Worm (Caenorhabditis elegans): ENCODE data around the gene T09B9.3.
"Not testable (repeated sequence)": the region's sequence is repeated elsewhere in the genome, so short reads cannot be mapped to it uniquely, and the experiment has no call there.

T09B9.3 gene

DNA sequence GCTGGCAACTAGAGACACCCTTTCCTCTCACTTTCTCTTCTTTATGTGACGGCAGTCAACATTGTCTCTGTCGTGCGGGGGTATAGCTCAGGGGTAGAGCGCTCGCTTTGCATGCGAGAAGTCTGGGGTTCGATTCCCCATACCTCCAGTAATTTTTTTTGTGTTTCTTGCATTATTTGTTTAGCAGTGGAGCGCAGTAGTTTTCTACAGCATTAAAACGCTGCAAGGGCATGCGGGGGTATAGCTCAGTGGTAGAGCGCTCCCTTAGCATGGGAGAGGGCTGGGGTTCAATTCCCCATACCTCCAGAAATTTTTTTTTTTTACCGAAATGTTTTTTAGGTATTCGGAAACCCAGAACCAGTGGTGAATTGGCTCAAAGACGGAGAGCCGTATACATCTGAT, 17.7 kb downstream of the T09B9.3 start (continued):
- TF ChIP-seq unc-39 (tag; optimal IDR thresholded peaks at IDR 0.05), result peak; percentile 81
- peak; percentile 96 for TF ChIP-seq nhr-111 (GFP tag; optimal IDR thresholded peaks at IDR 0.05)
- peak; percentile 71 for TF ChIP-seq jun-1 (tag; optimal IDR thresholded peaks at IDR 0.05)
- TF ChIP-seq nhr-77 (tag; optimal IDR thresholded peaks at IDR 0.05), result peak; percentile 42
- TF ChIP-seq madf-5 (GFP tag; IDR thresholded peaks at IDR 0.05), result peak; percentile 86 to 96
- peak; percentile 99 for TF ChIP-seq aha-1 (tag)
- peak; percentile 96 for TF ChIP-seq T26A8.4 (GFP tag; IDR thresholded peaks at IDR 0.05)
- peak; percentile 99 for TF ChIP-seq dmd-8 (GFP tag; IDR thresholded peaks at IDR 0.05)
- peak; percentile 94 for TF ChIP-seq spr-1 (tag; optimal IDR thresholded peaks at IDR 0.05)
- TF ChIP-seq nhr-102 (tag; optimal IDR thresholded peaks at IDR 0.05), result peak; percentile 92
- TF ChIP-seq ceh-32 (tag; optimal IDR thresholded peaks at IDR 0.05; ENCODE audit: poor library complexity), result peak; percentile 67
- TF ChIP-seq snpc-1.2 (GFP tag; IDR thresholded peaks at IDR 0.05), result peak; percentile 97
- peak; percentile 69 for TF ChIP-seq nhr-28 (tag; optimal IDR thresholded peaks at IDR 0.05)
- peak; percentile 86 for TF ChIP-seq F37D6.2 (tag; optimal IDR thresholded peaks at IDR 0.05)
- peak; percentile 90 for TF ChIP-seq Y48G9A.11 (GFP tag; IDR thresholded peaks at IDR 0.05)
- TF ChIP-seq lin-29 (GFP tag; IDR thresholded peaks at IDR 0.05), result peak; percentile 93
- TF ChIP-seq nhr-48 (tag; optimal IDR thresholded peaks at IDR 0.05), result peak; percentile 86
- peak; percentile 51 for TF ChIP-seq attf-4 (tag; optimal IDR thresholded peaks at IDR 0.05)
- peak; percentile 93 for TF ChIP-seq spr-3 (GFP tag; optimal IDR thresholded peaks at IDR 0.05)
- TF ChIP-seq Y5F2A.4 (GFP tag; optimal IDR thresholded peaks at IDR 0.05), result peak; percentile 93
- TF ChIP-seq Y75B8A.6 (GFP tag; IDR thresholded peaks at IDR 0.05), result peak; percentile 97
- peak; percentile 78 to 95 for TF ChIP-seq daf-16 (GFP tag; optimal IDR thresholded peaks at IDR 0.05)
- TF ChIP-seq daf-16 (tag; optimal IDR thresholded peaks at IDR 0.05), result peak; percentile 77
- TF ChIP-seq F49E8.2 (tag; optimal IDR thresholded peaks at IDR 0.05; ENCODE audit: borderline replicate concordance), result peak; percentile 92
- peak; percentile 78 for TF ChIP-seq nhr-11 (tag; optimal IDR thresholded peaks at IDR 0.05)
- TF ChIP-seq lim-7 (GFP tag; IDR thresholded peaks at IDR 0.05), result peak; percentile 99
- peak; percentile 84 for TF ChIP-seq fkh-10 (GFP tag; optimal IDR thresholded peaks at IDR 0.05)
- peak; percentile 72 for TF ChIP-seq nhr-6 (tag; optimal IDR thresholded peaks at IDR 0.05)
- TF ChIP-seq zfp-3 (GFP tag; conservative IDR thresholded peaks at IDR 0.05), result peak; percentile 94
- peak; percentile 93 for TF ChIP-seq saeg-2 (GFP tag; IDR thresholded peaks at IDR 0.05)
- TF ChIP-seq mdt-29 (GFP tag; IDR thresholded peaks at IDR 0.05), result peak; percentile 93
- TF ChIP-seq unc-130 (GFP tag; optimal IDR thresholded peaks at IDR 0.05), result peak; percentile 88
- peak; percentile 84 for TF ChIP-seq ces-1 (GFP tag; optimal IDR thresholded peaks at IDR 0.05)
- peak; percentile 98 for TF ChIP-seq pha-4 (GFP tag; IDR thresholded peaks at IDR 0.05)
- not testable (repeated sequence) for TF ChIP-seq pha-4 (tag; optimal IDR thresholded peaks at IDR 0.05)
- peak; percentile 19 for TF ChIP-seq dpl-1 (GFP tag; optimal IDR thresholded peaks at IDR 0.05)
- TF ChIP-seq zip-11 (GFP tag; IDR thresholded peaks at IDR 0.05), result peak; percentile 89
- TF ChIP-seq lin-1 (GFP tag; IDR thresholded peaks at IDR 0.05), result peak; percentile 97
- TF ChIP-seq arid-1 (GFP tag; conservative IDR thresholded peaks at IDR 0.05), result peak; percentile 97
- TF ChIP-seq ctbp-1 (GFP tag; IDR thresholded peaks at IDR 0.05), result peak; percentile 98
- TF ChIP-seq nhr-42 (GFP tag; IDR thresholded peaks at IDR 0.05), result peak; percentile 93

DNA sequence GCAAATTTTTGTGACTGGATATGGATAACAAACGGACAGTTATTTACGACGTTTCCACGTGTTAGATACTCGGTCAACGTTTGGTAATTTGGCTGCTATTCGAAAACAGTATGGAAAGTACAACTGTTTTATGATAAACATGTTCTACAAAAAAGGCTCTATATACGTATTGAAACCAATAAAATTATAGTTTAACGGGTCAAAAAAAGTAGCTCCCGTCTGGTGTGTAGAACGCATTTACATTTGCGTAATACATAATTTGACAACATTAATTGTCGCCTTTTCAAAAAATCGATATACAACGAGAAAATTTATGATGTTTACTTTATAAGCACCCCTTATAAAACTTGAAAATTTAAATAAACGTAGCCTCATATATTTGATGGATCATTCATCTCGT, 19.1 kb downstream of the T09B9.3 start:
- no peak for TF ChIP-seq mdt-29 (GFP tag; IDR thresholded peaks at IDR 0.05)
- no peak for TF ChIP-seq set-16 (GFP tag; IDR thresholded peaks at IDR 0.05)
- no peak for TF ChIP-seq egl-43 (GFP tag; IDR thresholded peaks at IDR 0.05)
- no peak for TF ChIP-seq Y105C5A.15 (GFP tag; IDR thresholded peaks at IDR 0.05)
- peak; percentile 91 for TF ChIP-seq aha-1 (tag)
